Worm (Caenorhabditis elegans) whole organism, mixed stage, embryonic: ENCODE results near the gene hid-1.

Experiments used
- elt-3 ChIP-seq: fragments of 150-350 bp; optimal IDR thresholded peaks from 2 replicates; lab custom pipeline; 2014; ENCODE audit warnings: missing biosample characterization, missing genetic modification characterization
- flh-1 ChIP-seq: fragments of 200-800 bp; sonication (Bioruptor generic); optimal IDR thresholded peaks from 2 replicates; lab custom pipeline; 2018; ENCODE audit warnings: mild to moderate bottlenecking, missing genetic modification characterization, moderate library complexity, missing compliant biosample characterization
- lsy-2 ChIP-seq: fragments of 150-350 bp; optimal IDR thresholded peaks from 2 replicates; lab custom pipeline; 2014; ENCODE audit warnings: missing biosample characterization, missing genetic modification characterization
- mep-1 ChIP-seq: fragments of 150-350 bp; optimal IDR thresholded peaks from 2 replicates; lab custom pipeline; 2017; ENCODE audit warnings: missing biosample characterization, missing genetic modification reagents, missing genetic modification characterization, inconsistent platforms
- mls-2 ChIP-seq: sonication (generic microtip); optimal IDR thresholded peaks from 2 replicates; lab custom pipeline; 2016; ENCODE audit warnings: mild to moderate bottlenecking, missing genetic modification characterization, moderate library complexity, missing compliant biosample characterization
- nhr-76 ChIP-seq: sonication (generic microtip); optimal IDR thresholded peaks from 2 replicates; lab custom pipeline; 2017; ENCODE audit warnings: missing biosample characterization, missing genetic modification characterization
- ztf-11 ChIP-seq: fragments of 150-350 bp; optimal IDR thresholded peaks from 2 replicates; lab custom pipeline; 2014; ENCODE audit warnings: missing biosample characterization, missing genetic modification characterization

ce11 chrX:2483078-2483477 lies 5.8 kb upstream of the hid-1 start, which contains the start of gene K02E10.4:
- TF ChIP-seq mls-2 (tag; lab: Kevin White, UChicago) (no peak), nhr-76 (tag; lab: Kevin White, UChicago) (no peak), ztf-11 (no peak), mep-1 (tag; lab: Kevin White, UChicago) (no peak), lsy-2 (tag; lab: Kevin White, UChicago) (no peak), flh-1 (GFP tag; lab: Kevin White, UChicago) (no peak), elt-3 (tag; lab: Kevin White, UChicago) (no peak)
